Fruit fly (Drosophila melanogaster) Kc167 (cell line): ENCODE measurements around the gene ldbr.

Source experiments
- Sin3A ChIP-seq: fragments of >200 bp; optimal IDR thresholded peaks from 2 replicates; lab custom pipeline; 2018; ENCODE audit warnings: missing external identifiers
- h ChIP-seq: fragments of >200 bp; optimal IDR thresholded peaks from 3 replicates; lab custom pipeline; 2018; ENCODE audit warnings: missing external identifiers
- insv ChIP-seq: fragments of >200 bp; optimal IDR thresholded peaks from 3 replicates; lab custom pipeline; 2018; ENCODE audit warnings: missing external identifiers

DNA sequence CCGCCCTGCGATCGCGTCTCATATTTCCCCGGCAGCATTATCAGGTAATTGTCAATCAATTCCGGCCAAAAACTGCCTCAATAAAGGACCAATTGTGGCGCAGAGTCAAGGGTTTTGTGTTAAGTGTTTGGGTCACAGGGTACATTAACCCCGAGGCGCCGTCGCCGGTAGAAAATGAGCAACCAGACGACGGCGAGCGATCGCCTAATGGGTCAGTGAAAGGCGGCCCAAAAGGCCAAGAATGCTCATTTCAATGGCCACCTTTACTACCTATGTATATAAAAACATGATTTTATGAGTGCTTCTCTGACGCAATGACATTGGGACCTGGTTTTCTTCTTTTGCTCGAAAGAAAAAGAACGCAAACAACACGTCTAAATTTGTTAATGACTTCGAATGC is 42.0 kb upstream of the ldbr start:
- no peak for TF ChIP-seq insv (lab: Kevin White, UChicago)
- no peak for TF ChIP-seq h (lab: Kevin White, UChicago)
- no peak for TF ChIP-seq Sin3A (lab: Kevin White, UChicago)
